Fruit fly (Drosophila melanogaster): ENCODE measurements around the gene pch2.

DNA sequence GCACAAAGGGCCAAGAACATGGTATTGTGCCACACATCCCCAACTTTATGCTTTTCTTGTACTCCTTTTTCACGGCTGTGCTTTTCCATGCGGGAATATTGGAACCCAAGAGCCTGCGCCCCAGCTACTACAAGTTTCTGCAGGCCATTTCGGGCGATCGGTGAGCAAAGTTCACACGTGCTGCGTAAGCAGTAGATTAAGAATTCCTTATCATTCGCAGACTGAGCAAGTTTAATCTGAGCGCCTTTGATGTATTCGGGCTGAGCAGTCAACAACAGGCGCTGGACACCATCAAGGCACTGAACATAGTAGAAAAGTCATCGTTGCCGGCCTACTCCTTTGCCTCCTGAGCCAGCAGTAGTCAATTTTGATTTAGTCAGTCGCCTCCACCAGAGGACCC, 40.8 kb downstream of the pch2 start:
- TF ChIP-seq OdsH (GFP tag; optimal IDR thresholded peaks at IDR 0.05) (no peak), CG9705 (GFP tag; optimal IDR thresholded peaks at IDR 0.05) (no peak), woc (GFP tag; optimal IDR thresholded peaks at IDR 0.05) (no peak), Mio (GFP tag; optimal IDR thresholded peaks at IDR 0.05) (no peak), rgr (GFP tag; optimal IDR thresholded peaks at IDR 0.05) (no peak), Hnf4 (GFP tag; optimal IDR thresholded peaks at IDR 0.05) (no peak), tai (GFP tag; optimal IDR thresholded peaks at IDR 0.05) (no peak), h (GFP tag; optimal IDR thresholded peaks at IDR 0.05) (no peak), sage (GFP tag; optimal IDR thresholded peaks at IDR 0.05) (no peak), Myc (optimal IDR thresholded peaks at IDR 0.05) (no peak), usp (GFP tag; optimal IDR thresholded peaks at IDR 0.05) (no peak), Abd-B (GFP tag; optimal IDR thresholded peaks at IDR 0.05) (no peak), Dif (GFP tag; optimal IDR thresholded peaks at IDR 0.05; ENCODE audit: partially characterized antibody) (no peak), Hr78 (GFP tag; optimal IDR thresholded peaks at IDR 0.05) (no peak)
